Worm (Caenorhabditis elegans): ENCODE results near the gene mab-10.

mab-10 gene

ce11 chrII:10555484-10556075 lies 27.7 kb downstream of the mab-10 start (continued):
- peak; percentile 11 for TF ChIP-seq nhr-77 (tag; optimal IDR thresholded peaks at IDR 0.05)
- TF ChIP-seq hlh-17 (GFP tag; optimal IDR thresholded peaks at IDR 0.05; ENCODE audit: borderline replicate concordance): no peak
- peak; percentile 47 for TF ChIP-seq fkh-4 (tag; optimal IDR thresholded peaks at IDR 0.05; ENCODE audit: borderline replicate concordance)
- TF ChIP-seq mdl-1 (tag; optimal IDR thresholded peaks at IDR 0.05): peak in 1 of 2 experiments; percentile 61
- TF ChIP-seq sptf-1 (tag; optimal IDR thresholded peaks at IDR 0.05): no peak
- no peak for TF ChIP-seq tlp-1 (tag; optimal IDR thresholded peaks at IDR 0.05)
- no peak for TF ChIP-seq unc-30 (tag; optimal IDR thresholded peaks at IDR 0.05)
- no peak for TF ChIP-seq pag-3 (tag; optimal IDR thresholded peaks at IDR 0.05; ENCODE audit: borderline replicate concordance, insufficient read depth)
- peak in 2 of 6 experiments; percentile 37 to 61 for TF ChIP-seq elt-3 (tag; optimal IDR thresholded peaks at IDR 0.05)
- peak; percentile 80 for TF ChIP-seq snu-23 (GFP tag; optimal IDR thresholded peaks at IDR 0.05)
- no peak for TF ChIP-seq unc-98 (GFP tag; IDR thresholded peaks at IDR 0.05)
- peak; percentile 18 for TF ChIP-seq irx-1 (tag; optimal IDR thresholded peaks at IDR 0.05)
- peak; percentile 62 for TF ChIP-seq swsn-7 (tag; optimal IDR thresholded peaks at IDR 0.05)
- TF ChIP-seq lin-13 (GFP tag; optimal IDR thresholded peaks at IDR 0.05): peak; percentile 45
- TF ChIP-seq rnt-1 (tag; optimal IDR thresholded peaks at IDR 0.05): peak; percentile 69
- TF ChIP-seq lin-14 (GFP tag; optimal IDR thresholded peaks at IDR 0.05): peak; percentile 89
- peak; percentile 59 for TF ChIP-seq tbx-2 (tag; optimal IDR thresholded peaks at IDR 0.05)
- TF ChIP-seq nhr-85 (tag): peak; percentile 97
- peak in 1 of 3 experiments; percentile 17 for TF ChIP-seq ceh-82 (tag; optimal IDR thresholded peaks at IDR 0.05)
- TF ChIP-seq F16B12.6 (tag; optimal IDR thresholded peaks at IDR 0.05): peak; percentile 5

ce11 chrII:10556550-10557205 lies 28.8 kb downstream of the mab-10 start:
- TF ChIP-seq fos-1 (tag; optimal IDR thresholded peaks at IDR 0.05) (no peak), mep-1 (tag; optimal IDR thresholded peaks at IDR 0.05) (no peak), unc-86 (tag; optimal IDR thresholded peaks at IDR 0.05) (no peak), lsy-2 (tag; optimal IDR thresholded peaks at IDR 0.05) (peak in 1 of 2 experiments; percentile 27), zag-1 (tag; optimal IDR thresholded peaks at IDR 0.05) (no peak), nhr-76 (tag; optimal IDR thresholded peaks at IDR 0.05) (no peak), irx-1 (tag; optimal IDR thresholded peaks at IDR 0.05) (no peak), swsn-7 (tag; optimal IDR thresholded peaks at IDR 0.05) (no peak), hlh-4 (tag; optimal IDR thresholded peaks at IDR 0.05) (no peak), lin-15B (tag; optimal IDR thresholded peaks at IDR 0.05) (no peak), jun-1 (tag; optimal IDR thresholded peaks at IDR 0.05) (peak; percentile 12), aly-2 (tag; optimal IDR thresholded peaks at IDR 0.05) (no peak), nhr-20 (tag; optimal IDR thresholded peaks at IDR 0.05) (no peak), efl-1 (optimal IDR thresholded peaks at IDR 0.05) (peak in 1 of 2 experiments; percentile 5), efl-1 (GFP tag; optimal IDR thresholded peaks at IDR 0.05 in 1 of 2) (peak in 1 of 2 experiments; percentile 91), lin-14 (GFP tag; optimal IDR thresholded peaks at IDR 0.05) (no peak), skn-1 (tag; optimal IDR thresholded peaks at IDR 0.05) (no peak), mdl-1 (tag; optimal IDR thresholded peaks at IDR 0.05) (no peak), alr-1 (tag; optimal IDR thresholded peaks at IDR 0.05; ENCODE audit: borderline replicate concordance) (no peak), efl-3 (GFP tag; optimal IDR thresholded peaks at IDR 0.05) (no peak), rnt-1 (tag; optimal IDR thresholded peaks at IDR 0.05) (peak; percentile 22), blmp-1 (tag; optimal IDR thresholded peaks at IDR 0.05) (no peak), egl-27 (tag; optimal IDR thresholded peaks at IDR 0.05) (no peak), fkh-10 (GFP tag; optimal IDR thresholded peaks at IDR 0.05) (no peak), ceh-8 (GFP tag; optimal IDR thresholded peaks at IDR 0.05) (no peak), fkh-8 (tag; optimal IDR thresholded peaks at IDR 0.05) (no peak), ztf-11 (tag; optimal IDR thresholded peaks at IDR 0.05) (no peak), nhr-11 (tag; optimal IDR thresholded peaks at IDR 0.05) (no peak)

Data from whole organism, L1 larva.